Worm (Caenorhabditis elegans) whole organism, L4 larva: ENCODE results near the gene cah-1.

Source experiments
- ctbp-1 ChIP-seq: fragments of 200-800 bp; sonication (Bioruptor generic); IDR thresholded peaks from 2 replicates; pipeline ENCODE4 v1.3.6; 2022; ENCODE audit warnings: missing genetic modification reagents, missing genetic modification characterization, missing compliant biosample characterization
- dmd-8 ChIP-seq: fragments of 200-800 bp; sonication (Bioruptor generic); IDR thresholded peaks from 2 replicates; pipeline ENCODE4 v1.3.6; 2022; ENCODE audit warnings: missing genetic modification characterization, missing compliant biosample characterization
- fkh-10 ChIP-seq: fragments of 150-350 bp; optimal IDR thresholded peaks from 2 replicates; lab custom pipeline; 2014; ENCODE audit warnings: missing biosample characterization, missing genetic modification reagents, missing genetic modification characterization
- nhr-76 ChIP-seq: fragments of 150-350 bp; optimal IDR thresholded peaks from 2 replicates; lab custom pipeline; 2014; ENCODE audit warnings: missing biosample characterization, missing genetic modification characterization
- pha-4 ChIP-seq, 2 experiments: fragments of 150-350 bp in 1 of 2; fragments of 200-800 bp in 1 of 2; sonication (Bioruptor generic) in 1 of 2; IDR thresholded peaks in 1 of 2; optimal IDR thresholded peaks in 1 of 2; 2 replicates each; pipeline versions ENCODE4 v1.3.6 to Lab custom; 2014 to 2022; ENCODE audit warnings: missing genetic modification characterization in 2 of 2, missing genetic modification reagents in 2 of 2, missing biosample characterization in 1 of 2, missing compliant biosample characterization in 1 of 2
- unc-39 ChIP-seq: sonication (generic microtip); optimal IDR thresholded peaks from 2 replicates; lab custom pipeline; 2017; ENCODE audit warnings: missing biosample characterization, missing genetic modification characterization

DNA sequence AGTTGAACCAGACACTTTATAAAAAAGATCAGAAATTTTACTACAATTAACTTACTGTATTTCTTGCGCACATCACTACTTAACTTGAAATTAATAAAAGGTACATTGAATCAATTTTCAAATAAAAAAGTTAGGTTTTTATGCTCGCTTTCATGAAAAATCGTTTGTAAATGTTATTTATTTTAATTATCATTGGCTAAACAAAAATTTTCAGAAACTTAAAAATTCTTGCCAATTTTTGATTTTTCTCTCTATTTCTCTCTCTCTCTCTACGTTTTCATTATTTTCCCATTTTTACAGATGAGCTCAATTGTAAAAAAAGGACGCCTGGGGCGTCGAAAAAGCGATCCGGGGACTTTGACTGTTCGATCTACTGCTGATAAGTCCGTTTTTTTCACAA is 24.0 kb upstream of the cah-1 start, which contains the start of gene sax-2:
- TF ChIP-seq pha-4 (GFP tag; IDR thresholded peaks at IDR 0.05; lab: Robert Waterston, UW) (no peak), pha-4 (tag; optimal IDR thresholded peaks at IDR 0.05; lab: Kevin White, UChicago) (no peak), dmd-8 (GFP tag; lab: Robert Waterston, UW) (no peak), fkh-10 (GFP tag; lab: Kevin White, UChicago) (no peak), unc-39 (no peak), ctbp-1 (no peak), nhr-76 (tag; lab: Kevin White, UChicago) (no peak)
